Worm (Caenorhabditis elegans) whole organism, L4 larva: ENCODE measurements around the gene srj-25.
A peak's percentile ranks its signal among the peaks of the same experiment; 100 is the strongest.

Experiments
- F10B5.3 ChIP-seq: sonication (generic microtip); optimal IDR thresholded peaks from 2 replicates; lab custom pipeline; 2016; ENCODE audit warnings: mild to moderate bottlenecking, missing genetic modification characterization, missing compliant biosample characterization
- F26F4.8 ChIP-seq: fragments of 200-800 bp; sonication (Bioruptor generic); conservative IDR thresholded peaks from 2 replicates; pipeline ENCODE4 v1.3.6; 2022; ENCODE audit warnings: missing genetic modification characterization, missing compliant biosample characterization
- F44E2.7 ChIP-seq: fragments of 200-800 bp; sonication (Bioruptor generic); IDR thresholded peaks from 2 replicates; pipeline ENCODE4 v2.1.2; 2022; ENCODE audit warnings: missing genetic modification characterization, missing compliant biosample characterization
- F49E8.2 ChIP-seq: sonication (generic microtip); optimal IDR thresholded peaks from 2 replicates; lab custom pipeline; 2016; ENCODE audit warnings: missing compliant biosample characterization, mild to moderate bottlenecking, missing genetic modification characterization, borderline replicate concordance
- T20F7.1 ChIP-seq: fragments of 200-800 bp; sonication (Bioruptor generic); optimal IDR thresholded peaks from 2 replicates; lab custom pipeline; 2018; ENCODE audit warnings: mild to moderate bottlenecking, missing genetic modification characterization, missing compliant biosample characterization
- Y105C5A.15 ChIP-seq: fragments of 200-800 bp; sonication (Bioruptor generic); IDR thresholded peaks from 2 replicates; pipeline ENCODE4 v1.3.6; 2022; ENCODE audit warnings: missing genetic modification characterization, missing compliant biosample characterization
- Y48G9A.11 ChIP-seq: fragments of 200-800 bp; sonication (Bioruptor generic); IDR thresholded peaks from 2 replicates; pipeline ENCODE4 v1.3.6; 2022; ENCODE audit warnings: missing genetic modification reagents, missing genetic modification characterization, missing compliant biosample characterization
- Y5F2A.4 ChIP-seq: fragments of 200-800 bp; sonication (Bioruptor generic); optimal IDR thresholded peaks from 2 replicates; lab custom pipeline; 2018; ENCODE audit warnings: mild to moderate bottlenecking, missing genetic modification characterization, missing compliant biosample characterization
- aha-1 ChIP-seq: fragments of 150-350 bp; peaks from one replicate; lab custom pipeline; 2014; ENCODE audit warnings: missing biosample characterization, missing genetic modification characterization
- aly-2 ChIP-seq: sonication (generic microtip); optimal IDR thresholded peaks from 2 replicates; lab custom pipeline; 2018; ENCODE audit warnings: missing biosample characterization, missing genetic modification characterization
- ama-1 ChIP-seq: fragments of 150-350 bp; optimal IDR thresholded peaks from 2 replicates; lab custom pipeline; 2014; ENCODE audit warnings: inconsistent platforms, mixed read lengths
- ceh-32 ChIP-seq: sonication (generic microtip); optimal IDR thresholded peaks from 2 replicates; lab custom pipeline; 2016; ENCODE audit warnings: mild to moderate bottlenecking, missing genetic modification characterization, missing compliant biosample characterization; ENCODE audit not compliant: poor library complexity
- ceh-44 ChIP-seq: fragments of 200-800 bp; sonication (Bioruptor generic); IDR thresholded peaks from 2 replicates; pipeline ENCODE4 v1.3.6; 2022; ENCODE audit warnings: missing genetic modification reagents, missing genetic modification characterization, missing compliant biosample characterization
- ces-1 ChIP-seq: fragments of 150-350 bp; sonication (generic microtip); optimal IDR thresholded peaks from 4 replicates; lab custom pipeline; 2014; ENCODE audit warnings: missing biosample characterization, missing genetic modification reagents, missing genetic modification characterization
- daf-12 ChIP-seq: fragments of 150-350 bp; optimal IDR thresholded peaks from 2 replicates; lab custom pipeline; 2014; ENCODE audit warnings: missing biosample characterization, missing genetic modification reagents, missing genetic modification characterization
- daf-16 ChIP-seq, 3 experiments: sonication (generic microtip); optimal IDR thresholded peaks; 2 replicates each; lab custom pipeline; 2016 to 2017; ENCODE audit warnings: missing genetic modification characterization in 3 of 3, missing genetic modification reagents in 3 of 3, mild to moderate bottlenecking in 2 of 3, missing compliant biosample characterization in 2 of 3, missing biosample characterization in 1 of 3, moderate library complexity in 1 of 3
- dmd-8 ChIP-seq: fragments of 200-800 bp; sonication (Bioruptor generic); IDR thresholded peaks from 2 replicates; pipeline ENCODE4 v1.3.6; 2022; ENCODE audit warnings: missing genetic modification characterization, missing compliant biosample characterization
- dmd-9 ChIP-seq: fragments of 200-800 bp; sonication (Bioruptor generic); IDR thresholded peaks from 2 replicates; pipeline ENCODE4 v1.3.6; 2022; ENCODE audit warnings: missing genetic modification reagents, missing genetic modification characterization, missing compliant biosample characterization
- egl-43 ChIP-seq: fragments of 200-800 bp; sonication (Bioruptor generic); IDR thresholded peaks from 2 replicates; pipeline ENCODE4 v1.3.6; 2022; ENCODE audit warnings: missing genetic modification reagents, missing genetic modification characterization, missing compliant biosample characterization
- hif-1 ChIP-seq, 2 experiments: sonication (generic microtip); optimal IDR thresholded peaks; 2 replicates each; lab custom pipeline; 2016 to 2017; ENCODE audit warnings: missing compliant biosample characterization in 2 of 2, missing genetic modification characterization in 2 of 2, missing genetic modification reagents in 2 of 2, missing genotype in 2 of 2, mild to moderate bottlenecking in 1 of 2
- hlh-11 ChIP-seq: fragments of 200-800 bp; sonication (Bioruptor generic); optimal IDR thresholded peaks from 2 replicates; lab custom pipeline; 2018; ENCODE audit warnings: mild to moderate bottlenecking, missing genetic modification characterization, missing compliant biosample characterization
- lin-13 ChIP-seq: fragments of 150-350 bp; optimal IDR thresholded peaks from 2 replicates; lab custom pipeline; 2014; ENCODE audit warnings: missing biosample characterization, missing genetic modification reagents, missing genetic modification characterization
- lin-15B ChIP-seq: fragments of 150-350 bp; sonication (generic microtip); optimal IDR thresholded peaks from 3 replicates; lab custom pipeline; 2014; ENCODE audit warnings: missing biosample characterization, missing genetic modification characterization
- lin-29 ChIP-seq: fragments of 200-800 bp; sonication (Bioruptor generic); IDR thresholded peaks from 2 replicates; pipeline ENCODE4 v1.3.6; 2022; ENCODE audit warnings: missing genetic modification reagents, missing genetic modification characterization, missing compliant biosample characterization
- lin-38 ChIP-seq: fragments of 200-800 bp; sonication (Bioruptor generic); IDR thresholded peaks from 2 replicates; pipeline ENCODE4 v1.3.6; 2022; ENCODE audit warnings: missing genetic modification reagents, missing genetic modification characterization, missing compliant biosample characterization
- madf-5 ChIP-seq, 2 experiments: fragments of 200-800 bp; sonication (Bioruptor generic); IDR thresholded peaks; 2 replicates each; pipeline ENCODE4 v1.3.6; 2022; ENCODE audit warnings: missing compliant biosample characterization in 2 of 2, missing genetic modification characterization in 2 of 2
- mdt-29 ChIP-seq: fragments of 200-800 bp; sonication (Bioruptor generic); IDR thresholded peaks from 2 replicates; pipeline ENCODE4 v1.3.6; 2022; ENCODE audit warnings: missing genetic modification reagents, missing genetic modification characterization, missing compliant biosample characterization
- mes-2 ChIP-seq: sonication (generic microtip); optimal IDR thresholded peaks from 2 replicates; lab custom pipeline; 2016; ENCODE audit warnings: missing genotype, mild to moderate bottlenecking, missing genetic modification characterization, missing compliant biosample characterization; ENCODE audit not compliant: poor library complexity, severe bottlenecking
- mxl-2 ChIP-seq: fragments of 200-800 bp; sonication (Bioruptor generic); conservative IDR thresholded peaks from 2 replicates; pipeline ENCODE4 v1.3.6; 2022; ENCODE audit warnings: missing genetic modification reagents, missing genetic modification characterization, missing compliant biosample characterization
- nhr-11 ChIP-seq: fragments of 150-350 bp; optimal IDR thresholded peaks from 2 replicates; lab custom pipeline; 2014; ENCODE audit warnings: missing biosample characterization, missing genetic modification characterization
- nhr-237 ChIP-seq: sonication (generic microtip); optimal IDR thresholded peaks from 2 replicates; lab custom pipeline; 2017; ENCODE audit warnings: missing biosample characterization, missing genetic modification characterization
- nhr-25 ChIP-seq: sonication (generic microtip); optimal IDR thresholded peaks from 2 replicates; lab custom pipeline; 2017; ENCODE audit warnings: missing genetic modification characterization, mild to moderate bottlenecking, missing compliant biosample characterization, antibody characterized with exemption, moderate library complexity, borderline replicate concordance; ENCODE audit not compliant: insufficient read depth
- nhr-42 ChIP-seq: fragments of 200-800 bp; sonication (Bioruptor generic); IDR thresholded peaks from 2 replicates; pipeline ENCODE4 v1.3.6; 2022; ENCODE audit warnings: missing genetic modification characterization, missing compliant biosample characterization
- nhr-6 ChIP-seq: fragments of 150-350 bp; optimal IDR thresholded peaks from 2 replicates; lab custom pipeline; 2014; ENCODE audit warnings: missing biosample characterization, missing genetic modification characterization
- php-3 ChIP-seq: fragments of 200-800 bp; sonication (Bioruptor generic); IDR thresholded peaks from 2 replicates; pipeline ENCODE4 v1.3.6; 2022; ENCODE audit warnings: missing genetic modification reagents, missing genetic modification characterization, missing compliant biosample characterization
- pqm-1 ChIP-seq: sonication (generic microtip); optimal IDR thresholded peaks from 2 replicates; lab custom pipeline; 2017; ENCODE audit warnings: missing biosample characterization, missing genetic modification characterization
- rbr-2 ChIP-seq: sonication (generic microtip); optimal IDR thresholded peaks from 2 replicates; lab custom pipeline; 2016; ENCODE audit warnings: missing genotype, missing genetic modification characterization, missing compliant biosample characterization
- saeg-2 ChIP-seq: fragments of 200-800 bp; sonication (Bioruptor generic); IDR thresholded peaks from 2 replicates; pipeline ENCODE4 v1.3.6; 2022; ENCODE audit warnings: missing genetic modification reagents, missing genetic modification characterization, missing compliant biosample characterization
- sdz-12 ChIP-seq: fragments of 200-800 bp; sonication (Bioruptor generic); optimal IDR thresholded peaks from 2 replicates; lab custom pipeline; 2018; ENCODE audit warnings: mild to moderate bottlenecking, missing genetic modification characterization, missing compliant biosample characterization
- set-16 ChIP-seq: fragments of 200-800 bp; sonication (Bioruptor generic); IDR thresholded peaks from 2 replicates; pipeline ENCODE4 v1.3.6; 2022; ENCODE audit warnings: missing genetic modification reagents, missing genetic modification characterization, missing compliant biosample characterization
- snpc-4 ChIP-seq: fragments of 150-350 bp; optimal IDR thresholded peaks from 2 replicates; lab custom pipeline; 2014; ENCODE audit warnings: missing biosample characterization, missing genetic modification characterization
- tag-97 ChIP-seq: fragments of 200-800 bp; sonication (Bioruptor generic); IDR thresholded peaks from 2 replicates; pipeline ENCODE4 v1.3.6; 2022; ENCODE audit warnings: missing genetic modification characterization, missing compliant biosample characterization
- tra-1 ChIP-seq: fragments of 200-800 bp; sonication (Bioruptor generic); IDR thresholded peaks from 2 replicates; pipeline ENCODE4 v1.3.6; 2022; ENCODE audit warnings: missing genetic modification reagents, missing genetic modification characterization, missing compliant biosample characterization
- unc-130 ChIP-seq: sonication (generic microtip); optimal IDR thresholded peaks from 2 replicates; lab custom pipeline; 2016; ENCODE audit warnings: missing genetic modification reagents, missing genetic modification characterization, missing compliant biosample characterization
- unc-62 ChIP-seq, 3 experiments: fragments of 150-350 bp in 1 of 3; sonication (generic microtip); optimal IDR thresholded peaks in 2 of 3; peaks in 1 of 3; 1 replicate in 1 of 3; 2 replicates in 2 of 3; lab custom pipeline; 2014 to 2017; ENCODE audit warnings: missing biosample characterization in 3 of 3, missing genetic modification characterization in 3 of 3, missing genetic modification reagents in 3 of 3, missing genotype in 1 of 3
- zfp-2 ChIP-seq: sonication (generic microtip); optimal IDR thresholded peaks from 2 replicates; lab custom pipeline; 2016; ENCODE audit warnings: mild to moderate bottlenecking, missing genetic modification characterization, missing compliant biosample characterization
- zfp-3 ChIP-seq: fragments of 200-800 bp; sonication (Bioruptor generic); conservative IDR thresholded peaks from 2 replicates; pipeline ENCODE4 v1.3.6; 2022; ENCODE audit warnings: missing genetic modification reagents, missing genetic modification characterization, missing compliant biosample characterization
- ztf-11 ChIP-seq: fragments of 150-350 bp; optimal IDR thresholded peaks from 2 replicates; lab custom pipeline; 2014; ENCODE audit warnings: missing biosample characterization, missing genetic modification characterization

Gene srj-25

ce11 chrV:724946-725806 lies 10.9 kb downstream of the srj-25 start (continued):
- TF ChIP-seq tra-1 (GFP tag; lab: Robert Waterston, UW) (no peak), nhr-42 (no peak), Y105C5A.15 (GFP tag; lab: Robert Waterston, UW) (no peak), Y5F2A.4 (no peak), T20F7.1 (no peak), unc-62 (GFP tag; optimal IDR thresholded peaks at IDR 0.05 in 1 of 2; lab: Kevin White, UChicago) (peak in 1 of 2 experiments; percentile 90), unc-62 (tag; optimal IDR thresholded peaks at IDR 0.05; lab: Kevin White, UChicago) (no peak), nhr-6 (tag; lab: Kevin White, UChicago) (peak; percentile 49), set-16 (GFP tag; lab: Robert Waterston, UW) (no peak), php-3 (GFP tag; lab: Robert Waterston, UW) (no peak), lin-13 (GFP tag; lab: Kevin White, UChicago) (no peak), daf-12 (no peak), mxl-2 (no peak; the same call in 1 of the 2 replicates), F44E2.7 (GFP tag; lab: Robert Waterston, UW) (0 out of 2 replicates have a peak, but pooled peaks have one; percentile 2), hlh-11 (no peak), daf-16 (GFP tag; optimal IDR thresholded peaks at IDR 0.05; lab: Kevin White, UChicago) (peak in 1 of 2 experiments; percentile 8), daf-16 (tag; optimal IDR thresholded peaks at IDR 0.05; lab: Kevin White, UChicago) (peak; percentile 4), tag-97 (GFP tag; lab: Robert Waterston, UW) (no peak), ceh-44 (GFP tag; lab: Robert Waterston, UW) (no peak), mes-2 (tag; lab: Kevin White, UChicago) (peak; percentile 62), ama-1 (lab: Kevin White, UChicago) (peak; percentile 96), F49E8.2 (tag; lab: Kevin White, UChicago) (no peak), nhr-25 (tag; lab: Kevin White, UChicago) (no peak), egl-43 (GFP tag; lab: Robert Waterston, UW) (no peak), dmd-9 (GFP tag; lab: Robert Waterston, UW) (no peak), lin-38 (no peak), lin-29 (GFP tag; lab: Robert Waterston, UW) (no peak)

ce11 chrV:724470-724890 lies 11.6 kb downstream of the srj-25 start:
- TF ChIP-seq zfp-2 (no peak), ces-1 (GFP tag; lab: Kevin White, UChicago) (no peak), nhr-237 (tag; lab: Kevin White, UChicago) (no peak), aly-2 (tag; lab: Kevin White, UChicago) (no peak), zfp-3 (GFP tag; lab: Robert Waterston, UW) (no peak), sdz-12 (no peak), ceh-44 (GFP tag; lab: Robert Waterston, UW) (no peak), nhr-11 (tag; lab: Kevin White, UChicago) (no peak), madf-5 (GFP tag; IDR thresholded peaks at IDR 0.05; lab: Robert Waterston, UW) (no peak), F26F4.8 (GFP tag; lab: Robert Waterston, UW) (no peak), hif-1 (tag; optimal IDR thresholded peaks at IDR 0.05; lab: Kevin White, UChicago) (no peak), T20F7.1 (no peak), aha-1 (tag; lab: Kevin White, UChicago) (peak; percentile 92), saeg-2 (GFP tag; lab: Robert Waterston, UW) (no peak), mxl-2 (no peak), rbr-2 (tag; lab: Kevin White, UChicago) (no peak), pqm-1 (tag; lab: Kevin White, UChicago) (no peak), mdt-29 (GFP tag; lab: Robert Waterston, UW) (no peak), F10B5.3 (tag; lab: Kevin White, UChicago) (no peak), snpc-4 (no peak), ztf-11 (tag; lab: Kevin White, UChicago) (no peak), dmd-8 (GFP tag; lab: Robert Waterston, UW) (no peak), unc-130 (no peak), ama-1 (lab: Kevin White, UChicago) (no peak), Y48G9A.11 (GFP tag; lab: Robert Waterston, UW) (no peak), lin-15B (tag; lab: Kevin White, UChicago) (no peak), ceh-32 (tag; lab: Kevin White, UChicago) (no peak)
